Worm (Caenorhabditis elegans): ENCODE data around the gene Y59H11AR.4.

The Y59H11AR.4 gene

DNA sequence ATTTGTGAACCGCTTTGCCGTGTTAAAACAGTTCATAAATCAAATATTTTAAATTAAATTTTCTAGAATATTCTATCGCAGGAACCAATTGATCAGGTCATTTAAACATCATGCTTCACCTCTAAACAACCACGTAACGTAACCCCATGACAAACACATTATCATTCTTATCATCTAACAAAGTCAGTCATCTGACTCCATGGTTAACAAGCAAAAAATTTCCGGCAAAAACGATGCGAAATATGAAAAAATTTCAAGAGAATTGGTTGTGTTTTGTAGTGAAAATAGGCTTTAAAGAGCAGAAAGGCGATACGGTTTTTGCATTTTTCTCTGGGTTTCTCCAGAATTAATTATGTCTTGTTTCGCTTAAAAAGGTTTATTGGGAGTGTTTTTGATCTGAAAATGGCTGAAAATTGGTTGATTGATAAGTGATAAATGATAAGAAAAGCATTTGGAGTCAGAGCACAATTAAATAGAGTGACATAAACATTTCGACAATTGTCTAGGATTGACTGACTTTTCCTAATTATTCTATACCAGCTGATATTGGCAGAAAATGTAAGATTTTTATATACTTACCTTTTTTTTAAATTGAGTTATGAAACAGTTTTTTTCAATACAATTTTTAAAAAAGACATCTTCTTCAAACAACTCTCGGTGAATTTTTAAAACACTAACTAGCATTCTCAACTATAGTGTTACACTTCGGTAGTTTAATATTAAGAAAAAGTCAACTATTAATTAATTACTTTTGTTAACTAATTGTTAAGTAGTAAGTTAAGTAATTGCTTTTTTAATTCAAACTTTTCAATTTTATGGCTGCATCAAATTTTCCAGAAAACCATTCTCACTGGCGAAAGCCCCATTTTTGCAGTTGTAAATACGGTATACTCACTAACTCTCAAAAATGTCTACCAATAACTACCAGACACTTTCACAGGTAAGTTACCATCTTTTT, 15.2 kb downstream of the Y59H11AR.4 start, which contains the start of gene catp-7:
catp-7 (plus strand) TSS at position 908 of the 958 bp plus-strand sequence.
- TF ChIP-seq fos-1 (tag; optimal IDR thresholded peaks at IDR 0.05) = peak; percentile 56
- no peak for TF ChIP-seq nhr-10 (tag; optimal IDR thresholded peaks at IDR 0.05)
- TF ChIP-seq sma-3 (GFP tag; optimal IDR thresholded peaks at IDR 0.05) = peak; percentile 25
- peak; percentile 6 for TF ChIP-seq F13H6.1 (tag; optimal IDR thresholded peaks at IDR 0.05)
- TF ChIP-seq nhr-12 (tag; optimal IDR thresholded peaks at IDR 0.05) = no peak
- peak; percentile 43 for TF ChIP-seq gmeb-1 (tag; optimal IDR thresholded peaks at IDR 0.05)
- TF ChIP-seq nhr-129 (tag; optimal IDR thresholded peaks at IDR 0.05) = peak; percentile 23
- TF ChIP-seq skn-1 (tag; optimal IDR thresholded peaks at IDR 0.05) = no peak
- no peak for TF ChIP-seq blmp-1 (tag; optimal IDR thresholded peaks at IDR 0.05; ENCODE audit: insufficient read depth)
- peak; percentile 77 for TF ChIP-seq crh-2 (tag; optimal IDR thresholded peaks at IDR 0.05)
- TF ChIP-seq elt-1 (tag; optimal IDR thresholded peaks at IDR 0.05) = no peak

DNA sequence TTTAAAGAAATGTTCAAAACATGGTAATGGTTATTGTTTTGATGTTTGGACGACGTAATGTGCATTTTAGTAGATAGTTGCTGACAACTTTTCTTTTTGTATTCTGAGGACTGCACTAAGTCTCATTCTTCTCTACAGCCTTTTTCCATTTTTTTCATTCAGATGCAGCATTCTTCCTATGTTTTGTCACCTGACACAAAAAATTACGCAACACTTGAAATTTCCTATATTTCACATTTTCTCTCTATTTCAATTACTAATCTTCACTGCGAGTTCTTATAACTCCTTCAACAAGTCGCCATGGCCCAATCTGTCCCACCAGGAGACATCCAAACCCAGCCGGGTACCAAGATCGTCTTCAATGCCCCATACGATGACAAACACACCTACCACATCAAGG, 29.4 kb downstream of the Y59H11AR.4 start, which contains the start of gene Y59H11AM.1:
Y59H11AM.1 (plus strand) TSS at position 301 of the 400 bp plus-strand sequence.
- TF ChIP-seq lin-11 (tag; optimal IDR thresholded peaks at IDR 0.05) (no peak), lin-13 (GFP tag; optimal IDR thresholded peaks at IDR 0.05) (no peak), nhr-25 (tag; optimal IDR thresholded peaks at IDR 0.05) (no peak), ceh-16 (tag; optimal IDR thresholded peaks at IDR 0.05) (no peak)

DNA sequence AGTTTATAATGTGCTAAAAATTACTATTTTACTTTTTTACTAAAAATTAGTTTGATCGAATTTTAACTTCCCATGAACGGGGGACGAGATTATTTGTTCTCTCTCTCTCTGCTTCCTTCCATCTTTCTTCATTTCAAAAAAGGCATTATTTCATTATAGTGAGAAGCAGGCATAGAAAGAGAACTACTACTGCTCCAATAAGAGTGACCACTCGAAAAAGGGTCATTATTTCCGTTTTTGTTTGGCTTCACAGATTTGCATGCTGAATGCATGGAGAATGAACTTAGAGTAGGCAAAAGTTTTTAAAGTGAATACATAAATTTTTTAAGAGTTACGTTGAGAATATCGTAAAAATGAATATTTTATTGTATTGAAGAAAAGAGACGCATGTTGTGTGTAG, 29.8 kb downstream of the Y59H11AR.4 start:
- TF ChIP-seq nhr-6 (tag; optimal IDR thresholded peaks at IDR 0.05) (no peak), ztf-4 (tag; optimal IDR thresholded peaks at IDR 0.05) (no peak), sma-3 (GFP tag; optimal IDR thresholded peaks at IDR 0.05) (no peak), alr-1 (tag; optimal IDR thresholded peaks at IDR 0.05) (no peak), nhr-21 (tag; optimal IDR thresholded peaks at IDR 0.05) (no peak), ceh-16 (tag; optimal IDR thresholded peaks at IDR 0.05) (no peak), ZK546.5 (tag; optimal IDR thresholded peaks at IDR 0.05) (no peak), ceh-82 (tag; optimal IDR thresholded peaks at IDR 0.05) (no peak), fos-1 (tag; optimal IDR thresholded peaks at IDR 0.05) (no peak), elt-1 (tag; optimal IDR thresholded peaks at IDR 0.05) (no peak), nhr-11 (tag; optimal IDR thresholded peaks at IDR 0.05) (no peak)

DNA sequence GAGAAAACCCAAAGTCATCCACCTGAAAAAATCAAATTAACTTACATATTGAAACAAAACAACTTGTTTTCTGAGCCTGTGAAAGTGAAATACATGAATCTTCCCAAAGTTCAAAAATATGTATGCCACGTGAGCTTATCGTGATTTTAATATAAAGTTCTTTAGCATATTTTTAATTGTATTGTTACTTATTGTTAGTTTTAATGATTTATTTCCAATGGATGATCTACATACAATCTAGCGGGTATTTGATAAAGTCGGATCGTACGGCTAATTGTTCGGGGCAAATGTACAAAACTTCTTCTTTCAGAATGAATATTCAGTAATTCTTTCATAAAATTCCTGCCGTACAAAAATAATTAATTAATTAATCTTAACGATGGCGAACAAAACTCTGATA, 30.3 kb downstream of the Y59H11AR.4 start, which contains the start of gene Y59H11AM.4:
Y59H11AM.4 (minus strand) TSS at position 101 of the 400 bp plus-strand sequence.
- TF ChIP-seq ZK546.5 (tag; optimal IDR thresholded peaks at IDR 0.05) (no peak), mbf-1 (tag; optimal IDR thresholded peaks at IDR 0.05) (no peak), nhr-12 (tag; optimal IDR thresholded peaks at IDR 0.05) (no peak), Y55F3AM.14 (GFP tag; optimal IDR thresholded peaks at IDR 0.05) (no peak), nhr-25 (tag; optimal IDR thresholded peaks at IDR 0.05) (no peak), aly-2 (tag; optimal IDR thresholded peaks at IDR 0.05) (no peak), C34F6.9 (tag; optimal IDR thresholded peaks at IDR 0.05) (no peak), nhr-10 (tag; optimal IDR thresholded peaks at IDR 0.05) (no peak), lin-11 (tag; optimal IDR thresholded peaks at IDR 0.05) (no peak), nhr-11 (tag; optimal IDR thresholded peaks at IDR 0.05) (no peak), snpc-4 (tag; optimal IDR thresholded peaks at IDR 0.05) (no peak), nhr-6 (tag; optimal IDR thresholded peaks at IDR 0.05) (no peak), gmeb-1 (tag; optimal IDR thresholded peaks at IDR 0.05) (no peak), zag-1 (tag; optimal IDR thresholded peaks at IDR 0.05) (no peak), nhr-129 (tag; optimal IDR thresholded peaks at IDR 0.05) (no peak), lin-39 (tag; optimal IDR thresholded peaks at IDR 0.05) (no peak), ceh-16 (tag; optimal IDR thresholded peaks at IDR 0.05) (no peak), peb-1 (tag; optimal IDR thresholded peaks at IDR 0.05) (no peak), sma-9 (GFP tag; optimal IDR thresholded peaks at IDR 0.05) (no peak), sma-9 (tag; optimal IDR thresholded peaks at IDR 0.05) (no peak), elt-1 (tag; optimal IDR thresholded peaks at IDR 0.05) (no peak)

DNA sequence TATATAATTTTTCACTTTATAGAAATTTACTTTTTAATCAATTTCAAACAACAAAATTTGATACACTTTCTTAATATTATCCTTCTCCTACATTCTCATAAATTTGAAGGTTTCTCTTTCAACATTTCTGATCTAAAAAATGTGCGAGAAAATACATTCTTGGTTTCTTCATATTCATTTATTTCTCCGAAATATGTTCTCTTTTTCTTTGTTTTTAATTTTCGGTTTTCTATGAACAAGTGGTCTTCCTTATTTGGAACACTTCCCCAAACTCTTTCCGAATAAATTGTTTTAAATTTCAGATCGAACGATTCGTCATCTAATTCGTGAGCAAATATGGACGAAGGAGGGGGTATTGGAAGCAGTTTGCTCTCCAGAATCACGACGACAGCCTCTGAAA, 41.4 kb downstream of the Y59H11AR.4 start, which contains the start of gene npr-22:
npr-22 (plus strand) TSS at position 301 of the 400 bp plus-strand sequence.
- TF ChIP-seq ZK546.5 (tag; optimal IDR thresholded peaks at IDR 0.05) (no peak), nhr-25 (tag; optimal IDR thresholded peaks at IDR 0.05) (no peak)
